Fruit fly (Drosophila melanogaster) Kc167 (cell line): ENCODE measurements around the gene CG18428.

Source experiments
- Myc ChIP-seq: fragments of >200 bp; optimal IDR thresholded peaks from 2 replicates; lab custom pipeline; 2017; ENCODE audit warnings: missing external identifiers
- Sin3A ChIP-seq: fragments of >200 bp; optimal IDR thresholded peaks from 2 replicates; lab custom pipeline; 2018; ENCODE audit warnings: missing external identifiers
- psq ChIP-seq: fragments of >200 bp; optimal IDR thresholded peaks from 2 replicates; lab custom pipeline; 2017; ENCODE audit warnings: missing external identifiers
- ttk ChIP-seq: sonication (Bioruptor generic); optimal IDR thresholded peaks from 2 replicates; lab custom pipeline; 2017; ENCODE audit warnings: missing external identifiers

DNA sequence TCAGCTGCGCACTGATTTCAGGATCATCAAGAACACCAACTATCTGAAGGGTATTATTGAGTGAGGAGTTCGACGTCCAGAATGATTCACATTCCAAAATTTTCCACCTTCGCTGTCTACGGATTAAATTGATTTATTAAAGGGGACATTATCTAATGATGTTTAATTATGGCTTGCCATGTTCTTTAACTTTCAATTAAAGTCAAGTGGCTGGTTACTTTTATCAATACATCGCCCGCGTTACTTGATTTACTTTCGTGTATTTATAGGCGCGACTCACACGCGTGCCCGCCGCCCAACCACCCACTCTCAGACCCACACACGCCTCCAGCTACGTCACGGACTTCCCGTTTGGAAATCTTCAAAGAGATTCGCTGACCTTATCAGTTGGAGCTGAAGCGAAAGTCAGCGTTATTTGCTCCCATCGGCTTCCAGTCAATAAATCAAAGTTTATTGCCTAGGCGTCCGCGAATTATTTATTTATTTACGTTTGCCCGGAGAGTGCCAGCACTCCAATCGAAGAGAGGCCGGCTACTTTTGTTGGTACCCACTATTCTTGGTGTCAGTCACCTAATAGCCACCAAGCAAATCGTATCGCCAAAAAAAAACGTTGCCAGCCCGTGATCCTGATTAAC is 28.3 kb downstream of the CG18428 start, which contains the start of gene Npc2f:
- TF ChIP-seq psq (lab: Kevin White, UChicago) (no peak), ttk (lab: Kevin White, UChicago) (no peak), Sin3A (lab: Kevin White, UChicago) (no peak), Myc (no peak)
